Fruit fly (Drosophila melanogaster): ENCODE measurements around the gene CG2656.

Gene CG2656

dm6 chr3R:7162356-7163289 lies 18.1 kb downstream of the CG2656 start, which contains the start of gene sas (continued):
- TF ChIP-seq jing (GFP tag; optimal IDR thresholded peaks at IDR 0.05) (no peak), NK7.1 (GFP tag; optimal IDR thresholded peaks at IDR 0.05) (no peak), sens (GFP tag) (peak; percentile 70), CG7745 (tag; optimal IDR thresholded peaks at IDR 0.05) (no peak), Antp (GFP tag; optimal IDR thresholded peaks at IDR 0.05) (no peak), CG13296 (GFP tag; optimal IDR thresholded peaks at IDR 0.05) (peak; percentile 10), NC2β (GFP tag; optimal IDR thresholded peaks at IDR 0.05) (no peak), klu (GFP tag; IDR thresholded peaks at IDR 0.05) (no peak), CG3407 (GFP tag; optimal IDR thresholded peaks at IDR 0.05) (no peak), sim (GFP tag; IDR thresholded peaks at IDR 0.05) (no peak), CG13424 (tag; optimal IDR thresholded peaks at IDR 0.05) (no peak), CG12155 (GFP tag; optimal IDR thresholded peaks at IDR 0.05) (no peak), CG2678 (tag; optimal IDR thresholded peaks at IDR 0.05) (no peak), ssp (GFP tag; IDR thresholded peaks at IDR 0.05) (no peak), dpn (GFP tag; optimal IDR thresholded peaks at IDR 0.05) (no peak), gt (GFP tag; IDR thresholded peaks at IDR 0.05) (no peak), nerfin-2 (GFP tag; IDR thresholded peaks at IDR 0.05; ENCODE audit: partially characterized antibody) (peak; percentile 14; the same call in 1 of the 2 replicates), CG4730 (GFP tag; IDR thresholded peaks at IDR 0.05) (no peak), Atf3 (GFP tag; optimal IDR thresholded peaks at IDR 0.05) (no peak), hth (optimal IDR thresholded peaks at IDR 0.05) (no peak), gce (GFP tag; IDR thresholded peaks at IDR 0.05) (no peak), kni (GFP tag; optimal IDR thresholded peaks at IDR 0.05) (peak; percentile 74), Dfd (GFP tag; optimal IDR thresholded peaks at IDR 0.05) (no peak), ash1 (GFP tag; optimal IDR thresholded peaks at IDR 0.05) (no peak), hkb (optimal IDR thresholded peaks at IDR 0.05) (no peak), hkb (GFP tag; IDR thresholded peaks at IDR 0.05) (0 out of 2 replicates have a peak, but pooled peaks have one; percentile 40), CG5953 (GFP tag; IDR thresholded peaks at IDR 0.05) (no peak), ATbp (GFP tag; optimal IDR thresholded peaks at IDR 0.05) (no peak), CG13287 (GFP tag; IDR thresholded peaks at IDR 0.05; ENCODE audit: partially characterized antibody) (peak; percentile 39; the same call in 1 of the 2 replicates), CG17361 (GFP tag; IDR thresholded peaks at IDR 0.05) (no peak), trh (GFP tag; optimal IDR thresholded peaks at IDR 0.05) (no peak), CG12744 (GFP tag; optimal IDR thresholded peaks at IDR 0.05) (no peak), fd102C (GFP tag; optimal IDR thresholded peaks at IDR 0.05) (peak; percentile 22), Myb (GFP tag; optimal IDR thresholded peaks at IDR 0.05) (no peak), TFAM (GFP tag; optimal IDR thresholded peaks at IDR 0.05) (no peak), CkIIα-i1 (GFP tag; IDR thresholded peaks at IDR 0.05) (no peak), Nf-YC (tag; optimal IDR thresholded peaks at IDR 0.05) (no peak), CG13123 (GFP tag; optimal IDR thresholded peaks at IDR 0.05) (no peak), CG30403 (GFP tag; optimal IDR thresholded peaks at IDR 0.05) (no peak), CG16813 (GFP tag; IDR thresholded peaks at IDR 0.05; ENCODE audit: partially characterized antibody) (0 out of 3 replicates have a peak, but pooled peaks have one; percentile 7), CG2199 (GFP tag; IDR thresholded peaks at IDR 0.05) (no peak), CG16815 (GFP tag; optimal IDR thresholded peaks at IDR 0.05) (no peak), tup (GFP tag; optimal IDR thresholded peaks at IDR 0.05) (no peak), CG10543 (GFP tag; optimal IDR thresholded peaks at IDR 0.05) (peak; percentile 32), CG7556 (GFP tag; optimal IDR thresholded peaks at IDR 0.05) (no peak), corto (GFP tag; optimal IDR thresholded peaks at IDR 0.05) (no peak), CG32532 (GFP tag; IDR thresholded peaks at IDR 0.05) (peak; percentile 40; the same call in 1 of the 2 replicates), CG18599 (GFP tag; optimal IDR thresholded peaks at IDR 0.05) (no peak), CG3847 (GFP tag; IDR thresholded peaks at IDR 0.05) (no peak), CG2202 (tag; optimal IDR thresholded peaks at IDR 0.05) (no peak)
